Worm (Caenorhabditis elegans): ENCODE measurements around the gene F28F5.4.

ce11 chrIII:6826137-6826536 lies 9.3 kb upstream of the F28F5.4 start:
- no peak for TF ChIP-seq ztf-11 (tag; optimal IDR thresholded peaks at IDR 0.05)
- TF ChIP-seq nhr-76 (tag; optimal IDR thresholded peaks at IDR 0.05), result no peak
- no peak for TF ChIP-seq M03D4.4 (tag; optimal IDR thresholded peaks at IDR 0.05)

Data from whole organism, mixed stage, embryonic.